Fruit fly (Drosophila melanogaster) whole organism, embryonic: Measurements from ENCODE around the gene CG32573.

Source experiments
- Awh ChIP-seq: fragments of 200-800 bp; sonication (Bioruptor generic); IDR thresholded peaks from 2 replicates; pipeline ENCODE4, ENCODE4 v1.3.6; 2022; ENCODE audit warnings: missing biosample characterization, missing genetic modification characterization
- BEAF-32 ChIP-seq: fragments of 200-800 bp; sonication (Bioruptor generic); optimal IDR thresholded peaks from 3 replicates; lab custom pipeline; 2017; ENCODE audit warnings: missing biosample characterization, missing genetic modification characterization, mild to moderate bottlenecking, moderate library complexity, missing genetic modification reagents
- CG10209 ChIP-seq: fragments of 200-800 bp; sonication (Bioruptor generic); optimal IDR thresholded peaks from 3 replicates; lab custom pipeline; 2017; ENCODE audit warnings: missing biosample characterization, mild to moderate bottlenecking, missing genetic modification characterization, missing genetic modification reagents
- CG10543 ChIP-seq: fragments of 200-800 bp; sonication (Bioruptor generic); optimal IDR thresholded peaks from 3 replicates; lab custom pipeline; 2017; ENCODE audit warnings: missing biosample characterization, mild to moderate bottlenecking, missing genetic modification characterization, moderate library complexity
- CG11247 ChIP-seq: fragments of 200-800 bp; sonication (Bioruptor generic); IDR thresholded peaks from 2 replicates; pipeline ENCODE4 v1.3.6; 2022; ENCODE audit warnings: missing biosample characterization, missing genetic modification characterization
- CG11695 ChIP-seq: fragments of 200-800 bp; sonication (Bioruptor generic); IDR thresholded peaks from 3 replicates; pipeline ENCODE4 v1.3.6; 2022; ENCODE audit warnings: missing biosample characterization, missing genetic modification characterization
- CG12071 ChIP-seq: fragments of 200-800 bp; sonication (Bioruptor generic); optimal IDR thresholded peaks from 3 replicates; lab custom pipeline; 2018; ENCODE audit warnings: missing biosample characterization, mild to moderate bottlenecking, missing genetic modification characterization
- CG12299 ChIP-seq: fragments of 200-800 bp; sonication (Bioruptor generic); optimal IDR thresholded peaks from 2 replicates; lab custom pipeline; 2018; ENCODE audit warnings: missing biosample characterization, mild to moderate bottlenecking, missing genetic modification characterization
- CG12769 ChIP-seq: fragments of 200-800 bp; sonication (Bioruptor generic); optimal IDR thresholded peaks from 2 replicates; lab custom pipeline; 2019; ENCODE audit warnings: missing biosample characterization, mild to moderate bottlenecking, missing genetic modification characterization, moderate library complexity
- CG13123 ChIP-seq: fragments of 200-800 bp; sonication (Bioruptor generic); optimal IDR thresholded peaks from 2 replicates; lab custom pipeline; 2016; ENCODE audit warnings: missing biosample characterization, missing genetic modification characterization
- CG14860 ChIP-seq: fragments of 200-800 bp; sonication (Bioruptor generic); IDR thresholded peaks from 3 replicates; pipeline ENCODE4 v1.3.6; 2022; ENCODE audit warnings: missing biosample characterization, missing genetic modification characterization; ENCODE audit not compliant: partially characterized antibody
- CG15073 ChIP-seq: fragments of 200-800 bp; sonication (Bioruptor generic); optimal IDR thresholded peaks from 2 replicates; lab custom pipeline; 2016; ENCODE audit warnings: missing biosample characterization, missing genetic modification characterization
- CG1602 ChIP-seq: fragments of 200-800 bp; sonication (Bioruptor generic); optimal IDR thresholded peaks from 3 replicates; lab custom pipeline; 2016; ENCODE audit warnings: missing biosample characterization, missing genetic modification characterization
- CG17359 ChIP-seq: fragments of 200-800 bp; sonication (Bioruptor generic); optimal IDR thresholded peaks from 3 replicates; lab custom pipeline; 2018; ENCODE audit warnings: missing biosample characterization, mild to moderate bottlenecking, missing genetic modification characterization, moderate library complexity
- CG18262 ChIP-seq: fragments of 200-800 bp; optimal IDR thresholded peaks from 3 replicates; lab custom pipeline; 2019; ENCODE audit warnings: missing biosample characterization, mild to moderate bottlenecking, missing genetic modification characterization, moderate library complexity
- CG1832 ChIP-seq: fragments of 200-800 bp; sonication (Bioruptor generic); optimal IDR thresholded peaks from 2 replicates; lab custom pipeline; 2017; ENCODE audit warnings: missing biosample characterization, mild to moderate bottlenecking, missing genetic modification characterization, inconsistent platforms
- CG30403 ChIP-seq: fragments of 200-800 bp; sonication (Bioruptor generic); optimal IDR thresholded peaks from 3 replicates; lab custom pipeline; 2016; ENCODE audit warnings: missing biosample characterization, missing genetic modification characterization
- CG32532 ChIP-seq: fragments of 200-800 bp; sonication (Bioruptor generic); IDR thresholded peaks from 2 replicates; pipeline ENCODE4 v1.3.6; 2022; ENCODE audit warnings: missing biosample characterization, missing genetic modification characterization
- CG32767 ChIP-seq: fragments of 200-800 bp; sonication (Bioruptor generic); IDR thresholded peaks from 2 replicates; pipeline ENCODE4 v1.3.6; 2022; ENCODE audit warnings: missing biosample characterization, missing genetic modification characterization
- CG43689 ChIP-seq: fragments of 200-800 bp; sonication (Bioruptor generic); IDR thresholded peaks from 2 replicates; pipeline ENCODE4 v1.3.6; 2022; ENCODE audit warnings: missing biosample characterization, missing genetic modification characterization
- CG4854 ChIP-seq: fragments of 200-800 bp; sonication (Bioruptor generic); optimal IDR thresholded peaks from 2 replicates; lab custom pipeline; 2016; ENCODE audit warnings: missing biosample characterization, missing genetic modification characterization, inconsistent platforms
- CG7963 ChIP-seq: fragments of 200-800 bp; sonication (Bioruptor generic); IDR thresholded peaks from 3 replicates; pipeline ENCODE4 v1.3.6; 2022; ENCODE audit warnings: missing biosample characterization, missing genetic modification characterization; ENCODE audit not compliant: partially characterized antibody
- CG8388 ChIP-seq: fragments of 200-800 bp; sonication (Bioruptor generic); optimal IDR thresholded peaks from 2 replicates; lab custom pipeline; 2019; ENCODE audit warnings: missing biosample characterization, mild to moderate bottlenecking, missing genetic modification characterization, moderate library complexity
- CG8765 ChIP-seq: fragments of 200-800 bp; sonication (Bioruptor generic); IDR thresholded peaks from 2 replicates; pipeline ENCODE4 v1.3.6; 2022; ENCODE audit warnings: missing biosample characterization, missing genetic modification characterization
- CG8924 ChIP-seq: fragments of 200-800 bp; optimal IDR thresholded peaks from 3 replicates; lab custom pipeline; 2019; ENCODE audit warnings: missing biosample characterization, mild to moderate bottlenecking, missing genetic modification characterization, moderate library complexity
- CG9215 ChIP-seq: fragments of 200-800 bp; sonication (Bioruptor generic); IDR thresholded peaks from 2 replicates; pipeline ENCODE4 v1.3.6; 2022; ENCODE audit warnings: missing biosample characterization, missing genetic modification characterization
- Dad ChIP-seq: fragments of 200-800 bp; sonication (Bioruptor generic); optimal IDR thresholded peaks from 3 replicates; lab custom pipeline; 2016; ENCODE audit warnings: missing biosample characterization, missing genetic modification characterization
- Doc2 ChIP-seq: fragments of 200-800 bp; sonication (Bioruptor generic); IDR thresholded peaks from 2 replicates; pipeline ENCODE4 v1.3.6; 2022; ENCODE audit warnings: missing biosample characterization, missing genetic modification characterization
- Hr51 ChIP-seq, 2 experiments: fragments of 200-800 bp; sonication (Bioruptor generic); optimal IDR thresholded peaks; 2 replicates in 1 of 2; 3 replicates in 1 of 2; lab custom pipeline; 2016 to 2018; ENCODE audit warnings: missing biosample characterization in 2 of 2, missing genetic modification characterization in 2 of 2, mild to moderate bottlenecking in 1 of 2, moderate library complexity in 1 of 2
- NC2α ChIP-seq: fragments of 200-800 bp; sonication (Bioruptor generic); optimal IDR thresholded peaks from 2 replicates; lab custom pipeline; 2016; ENCODE audit warnings: missing biosample characterization, missing genetic modification characterization
- Optix ChIP-seq: fragments of 200-800 bp; sonication (Bioruptor generic); IDR thresholded peaks from 3 replicates; pipeline ENCODE4 v1.3.6; 2022; ENCODE audit warnings: missing biosample characterization, missing genetic modification characterization
- Ptx1 ChIP-seq: fragments of 200-800 bp; sonication (Bioruptor generic); IDR thresholded peaks from 2 replicates; pipeline ENCODE4 v1.3.6; 2022; ENCODE audit warnings: missing biosample characterization, missing genetic modification characterization
- Scr ChIP-seq: fragments of 200-800 bp; sonication (Bioruptor generic); IDR thresholded peaks from 2 replicates; pipeline ENCODE4 v1.3.6; 2022; ENCODE audit warnings: missing biosample characterization, missing genetic modification characterization; ENCODE audit not compliant: partially characterized antibody
- Tbp ChIP-seq: fragments of >200 bp; optimal IDR thresholded peaks from 2 replicates; lab custom pipeline; 2018; ENCODE audit warnings: missing biosample characterization, missing genetic modification characterization
- ash1 ChIP-seq: fragments of 200-800 bp; sonication (Bioruptor generic); optimal IDR thresholded peaks from 2 replicates; lab custom pipeline; 2018; ENCODE audit warnings: missing biosample characterization, mild to moderate bottlenecking, missing genetic modification characterization
- fd102C ChIP-seq: fragments of 200-800 bp; sonication (Bioruptor generic); optimal IDR thresholded peaks from 2 replicates; lab custom pipeline; 2018; ENCODE audit warnings: missing biosample characterization, mild to moderate bottlenecking, missing genetic modification characterization, moderate library complexity
- h ChIP-seq: fragments of >200 bp; optimal IDR thresholded peaks from 2 replicates; lab custom pipeline; 2017
- ham ChIP-seq: fragments of 200-800 bp; sonication (Bioruptor generic); IDR thresholded peaks from 2 replicates; pipeline ENCODE4 v1.3.6; 2022; ENCODE audit warnings: missing biosample characterization, missing genetic modification characterization
- hbn ChIP-seq: fragments of 200-800 bp; sonication (Bioruptor generic); IDR thresholded peaks from 2 replicates; pipeline ENCODE4 v1.3.6; 2022; ENCODE audit warnings: missing biosample characterization, missing genetic modification characterization; ENCODE audit not compliant: partially characterized antibody
- jing ChIP-seq: fragments of 200-800 bp; sonication (Bioruptor generic); optimal IDR thresholded peaks from 2 replicates; lab custom pipeline; 2018; ENCODE audit warnings: missing biosample characterization, mild to moderate bottlenecking, missing genetic modification characterization
- lab ChIP-seq: fragments of 200-800 bp; sonication (Bioruptor generic); optimal IDR thresholded peaks from 3 replicates; lab custom pipeline; 2017; ENCODE audit warnings: missing biosample characterization, missing genetic modification characterization, mild to moderate bottlenecking, moderate library complexity, missing genetic modification reagents
- mam ChIP-seq: fragments of 200-800 bp; sonication (Bioruptor generic); optimal IDR thresholded peaks from 3 replicates; lab custom pipeline; 2016; ENCODE audit warnings: missing biosample characterization, missing genetic modification characterization
- nerfin-2 ChIP-seq: fragments of 200-800 bp; sonication (Bioruptor generic); IDR thresholded peaks from 2 replicates; pipeline ENCODE4 v1.3.6; 2022; ENCODE audit warnings: missing biosample characterization, missing genetic modification characterization; ENCODE audit not compliant: partially characterized antibody
- oc ChIP-seq: fragments of 200-800 bp; sonication (Bioruptor generic); optimal IDR thresholded peaks from 2 replicates; lab custom pipeline; 2018; ENCODE audit warnings: missing biosample characterization, mild to moderate bottlenecking, missing genetic modification characterization, moderate library complexity
- otp ChIP-seq: fragments of 200-800 bp; sonication (Bioruptor generic); IDR thresholded peaks from 3 replicates; pipeline ENCODE4, ENCODE4 v1.3.6; 2022; ENCODE audit warnings: missing biosample characterization, missing genetic modification characterization
- pho ChIP-seq: fragments of 200-800 bp; sonication (Bioruptor generic); optimal IDR thresholded peaks from 2 replicates; lab custom pipeline; 2016; ENCODE audit warnings: missing biosample characterization, missing genetic modification characterization
- pnt ChIP-seq: fragments of 200-800 bp; sonication (Bioruptor generic); optimal IDR thresholded peaks from 3 replicates; lab custom pipeline; 2016; ENCODE audit warnings: missing biosample characterization, missing genetic modification characterization
- schlank ChIP-seq: fragments of 200-800 bp; sonication (Bioruptor generic); optimal IDR thresholded peaks from 2 replicates; lab custom pipeline; 2018; ENCODE audit warnings: missing biosample characterization, mild to moderate bottlenecking, missing genetic modification characterization
- shn ChIP-seq: fragments of 200-800 bp; sonication (Bioruptor generic); optimal IDR thresholded peaks from 3 replicates; lab custom pipeline; 2016; ENCODE audit warnings: missing biosample characterization, missing genetic modification characterization
- toy ChIP-seq: fragments of 200-800 bp; sonication (Bioruptor generic); IDR thresholded peaks from 2 replicates; pipeline ENCODE4 v1.3.6; 2022; ENCODE audit warnings: missing biosample characterization, missing genetic modification characterization
- zf30C ChIP-seq: fragments of 200-800 bp; sonication (Bioruptor generic); optimal IDR thresholded peaks from 3 replicates; lab custom pipeline; 2018; ENCODE audit warnings: missing biosample characterization, mild to moderate bottlenecking, missing genetic modification characterization
- zfh2 ChIP-seq: fragments of 200-800 bp; sonication (Bioruptor generic); optimal IDR thresholded peaks from 2 replicates; lab custom pipeline; 2016; ENCODE audit warnings: missing biosample characterization, missing genetic modification characterization

The CG32573 gene

DNA sequence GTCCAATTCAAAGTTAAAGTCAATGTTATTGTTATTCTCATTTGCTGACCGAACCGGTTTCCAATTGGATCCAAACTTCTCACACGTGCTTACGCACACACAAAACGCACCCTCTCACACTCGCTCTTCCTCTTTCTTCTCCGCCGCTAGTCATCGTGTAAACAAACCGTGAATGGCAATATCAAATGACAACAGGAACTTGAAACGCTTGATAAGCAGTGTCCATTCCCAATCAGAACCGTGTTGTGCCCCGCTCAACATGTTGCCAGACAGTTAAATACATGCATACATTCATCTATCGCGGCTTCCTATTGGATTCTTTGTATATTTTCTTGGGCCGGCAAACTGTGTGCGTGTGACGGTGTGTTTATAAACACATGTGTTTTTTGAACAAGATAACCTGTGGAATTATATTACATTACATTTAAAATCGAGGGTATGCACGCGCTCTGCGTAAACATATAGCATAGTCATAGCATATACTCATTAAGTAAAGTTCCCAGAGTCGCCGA is 4.6 kb downstream of the CG32573 start (continued):
- TF ChIP-seq hbn (GFP tag; lab: Robert Waterston, UW) (no peak), nerfin-2 (GFP tag; lab: Robert Waterston, UW) (no peak), CG7963 (no peak), CG32532 (GFP tag; lab: Robert Waterston, UW) (no peak), CG12071 (GFP tag; lab: Kevin White, UChicago) (peak; percentile 41), schlank (no peak), CG12299 (peak; percentile 59), lab (GFP tag; lab: Kevin White, UChicago) (peak; percentile 59), CG1832 (GFP tag; lab: Kevin White, UChicago) (no peak), Ptx1 (GFP tag; lab: Robert Waterston, UW) (no peak), jing (GFP tag; lab: Kevin White, UChicago) (no peak), Tbp (GFP tag; lab: Kevin White, UChicago) (no peak), CG43689 (GFP tag; lab: Robert Waterston, UW) (no peak), CG8388 (GFP tag; lab: Kevin White, UChicago) (no peak), Optix (GFP tag; lab: Robert Waterston, UW) (no peak), CG13123 (no peak), Scr (GFP tag; lab: Robert Waterston, UW) (no peak), CG1602 (GFP tag; lab: Kevin White, UChicago) (no peak), CG14860 (GFP tag; lab: Robert Waterston, UW) (no peak), Doc2 (no peak), fd102C (no peak), CG11247 (GFP tag; lab: Robert Waterston, UW) (no peak), CG10543 (peak; percentile 75), CG17359 (tag; lab: Kevin White, UChicago) (no peak), oc (tag; lab: Kevin White, UChicago) (peak; percentile 41), ash1 (GFP tag; lab: Kevin White, UChicago) (no peak), otp (GFP tag; lab: Robert Waterston, UW) (no peak), Hr51 (GFP tag; optimal IDR thresholded peaks at IDR 0.05; lab: Kevin White, UChicago) (peak in 1 of 2 experiments; percentile 7), CG12769 (tag; lab: Kevin White, UChicago) (no peak), NC2α (no peak), Dad (GFP tag; lab: Kevin White, UChicago) (no peak), CG11695 (GFP tag; lab: Robert Waterston, UW) (no peak), CG18262 (tag; lab: Kevin White, UChicago) (peak; percentile 11), CG10209 (GFP tag; lab: Kevin White, UChicago) (no peak), CG8924 (peak; percentile 25), toy (no peak), CG32767 (GFP tag; lab: Robert Waterston, UW) (no peak), CG4854 (no peak), zfh2 (GFP tag; lab: Kevin White, UChicago) (no peak), BEAF-32 (GFP tag; lab: Kevin White, UChicago) (no peak), mam (no peak), CG30403 (GFP tag; lab: Kevin White, UChicago) (no peak), pho (no peak), h (lab: Kevin White, UChicago) (no peak), pnt (GFP tag; lab: Kevin White, UChicago) (no peak), Awh (no peak), shn (no peak), CG9215 (GFP tag; lab: Robert Waterston, UW) (no peak), ham (GFP tag; lab: Robert Waterston, UW) (no peak), CG8765 (GFP tag; lab: Robert Waterston, UW) (no peak), zf30C (no peak), CG15073 (no peak)
